Fruit fly (Drosophila melanogaster) whole organism, embryonic: ENCODE data around the gene CG4820.

ENCODE experiments used
- Blimp-1 ChIP-seq: fragments of 200-800 bp; sonication (Bioruptor generic); optimal IDR thresholded peaks from 3 replicates; lab custom pipeline; 2018; ENCODE audit warnings: missing biosample characterization, missing genetic modification characterization, mild to moderate bottlenecking, moderate library complexity, missing genetic modification reagents
- Bteb2 ChIP-seq: fragments of 200-800 bp; sonication (Bioruptor generic); optimal IDR thresholded peaks from 2 replicates; lab custom pipeline; 2016; ENCODE audit warnings: missing biosample characterization, missing genetic modification characterization
- CG14014 ChIP-seq: fragments of 200-800 bp; sonication (Bioruptor generic); IDR thresholded peaks from 2 replicates; pipeline ENCODE4 v1.3.6; 2022; ENCODE audit warnings: missing biosample characterization, missing genetic modification characterization
- CG18011 ChIP-seq: fragments of 200-800 bp; sonication (Bioruptor generic); optimal IDR thresholded peaks from 2 replicates; lab custom pipeline; 2017; ENCODE audit warnings: missing biosample characterization, missing genetic modification characterization, mild to moderate bottlenecking, moderate library complexity, missing genotype
- CG7372 ChIP-seq: fragments of 200-800 bp; sonication (Bioruptor generic); IDR thresholded peaks from 2 replicates; pipeline ENCODE4 v1.3.6; 2022; ENCODE audit warnings: missing biosample characterization, missing genetic modification characterization
- CG7556 ChIP-seq: fragments of 200-800 bp; sonication (Bioruptor generic); optimal IDR thresholded peaks from 2 replicates; lab custom pipeline; 2017; ENCODE audit warnings: missing biosample characterization, mild to moderate bottlenecking, missing genetic modification characterization
- Hr78 ChIP-seq, 2 experiments: fragments of 200-800 bp in 1 of 2; fragments of >200 bp in 1 of 2; sonication (Bioruptor generic) in 1 of 2; optimal IDR thresholded peaks; 2 replicates each; lab custom pipeline; 2017 to 2019; ENCODE audit warnings: missing biosample characterization in 2 of 2, missing genetic modification characterization in 2 of 2, mild to moderate bottlenecking in 1 of 2, moderate library complexity in 1 of 2
- ci ChIP-seq: fragments of 200-800 bp; sonication (Bioruptor generic); IDR thresholded peaks from 3 replicates; pipeline ENCODE4 v1.3.6; 2022; ENCODE audit warnings: missing biosample characterization, missing genetic modification characterization
- p53 ChIP-seq: fragments of 200-800 bp; sonication (Bioruptor generic); optimal IDR thresholded peaks from 2 replicates; lab custom pipeline; 2016; ENCODE audit warnings: missing biosample characterization, missing genetic modification characterization
- psq ChIP-seq: fragments of 200-800 bp; sonication (Bioruptor generic); optimal IDR thresholded peaks from 2 replicates; lab custom pipeline; 2017; ENCODE audit warnings: missing biosample characterization, missing genetic modification characterization
- ttk ChIP-seq: fragments of 200-800 bp; sonication (Bioruptor generic); IDR thresholded peaks from 2 replicates; pipeline ENCODE4 v2.1.2; 2022; ENCODE audit warnings: missing biosample characterization, missing genetic modification characterization

DNA sequence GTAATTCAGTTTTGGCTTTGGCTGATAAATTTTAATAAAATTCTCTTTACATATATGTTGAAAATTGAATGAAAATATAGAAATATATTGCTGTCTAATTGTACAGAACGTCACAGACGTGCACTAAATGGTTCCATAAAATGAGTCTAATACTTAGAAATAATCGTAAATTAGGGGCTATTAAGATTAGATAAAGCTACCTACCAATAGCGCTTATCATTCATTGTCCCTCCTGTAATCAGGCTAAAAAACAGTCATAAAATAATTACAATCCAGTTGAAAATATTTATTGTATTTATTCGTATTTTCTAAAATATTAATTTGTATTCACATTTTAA lies 43.2 kb upstream of the CG4820 start:
- TF ChIP-seq Bteb2 (GFP tag; lab: Kevin White, UChicago) (no peak), p53 (GFP tag; lab: Kevin White, UChicago) (no peak), ci (GFP tag; lab: Robert Waterston, UW) (no peak), CG7372 (GFP tag; lab: Robert Waterston, UW) (no peak), CG18011 (GFP tag; lab: Kevin White, UChicago) (no peak), Hr78 (GFP tag; optimal IDR thresholded peaks at IDR 0.05; lab: Kevin White, UChicago) (no peak), psq (GFP tag; lab: Kevin White, UChicago) (no peak), ttk (GFP tag; lab: Robert Waterston, UW) (no peak), CG7556 (GFP tag; lab: Kevin White, UChicago) (no peak), Blimp-1 (GFP tag; lab: Kevin White, UChicago) (no peak), CG14014 (GFP tag; lab: Robert Waterston, UW) (no peak)
